Worm (Caenorhabditis elegans) whole organism, late embryonic: ENCODE measurements around the gene F13D12.5.

Experiments
- ceh-30 ChIP-seq: fragments of 150-350 bp; optimal IDR thresholded peaks from 2 replicates; lab custom pipeline; 2014; ENCODE audit warnings: missing biosample characterization, missing genetic modification characterization
- che-1 ChIP-seq: sonication (generic microtip); optimal IDR thresholded peaks from 2 replicates; lab custom pipeline; 2016; ENCODE audit warnings: mild to moderate bottlenecking, missing genetic modification characterization, missing compliant biosample characterization
- dve-1 ChIP-seq: sonication (generic microtip); optimal IDR thresholded peaks from 2 replicates; lab custom pipeline; 2017; ENCODE audit warnings: antibody characterized with exemption, mild to moderate bottlenecking, missing genetic modification characterization, missing compliant biosample characterization
- fkh-10 ChIP-seq: fragments of 150-350 bp; optimal IDR thresholded peaks from 2 replicates; lab custom pipeline; 2014; ENCODE audit warnings: missing biosample characterization, missing genetic modification reagents, missing genetic modification characterization
- hlh-30 ChIP-seq: sonication (generic microtip); optimal IDR thresholded peaks from 2 replicates; lab custom pipeline; 2017; ENCODE audit warnings: antibody characterized with exemption, missing genetic modification characterization, missing compliant biosample characterization; ENCODE audit not compliant: insufficient read depth
- nfya-1 ChIP-seq: sonication (generic microtip); optimal IDR thresholded peaks from 2 replicates; lab custom pipeline; 2017; ENCODE audit warnings: missing genetic modification characterization, mild to moderate bottlenecking, missing compliant biosample characterization, antibody characterized with exemption, moderate library complexity
- pat-9 ChIP-seq: fragments of 200-800 bp; sonication (Bioruptor generic); optimal IDR thresholded peaks from 2 replicates; lab custom pipeline; 2018; ENCODE audit warnings: mild to moderate bottlenecking, missing genetic modification characterization, moderate library complexity, missing compliant biosample characterization
- pha-4 ChIP-seq: fragments of 150-350 bp; optimal IDR thresholded peaks from 2 replicates; lab custom pipeline; 2018; ENCODE audit warnings: missing biosample characterization, missing genetic modification reagents, missing genetic modification characterization
- sox-4 ChIP-seq: sonication (generic microtip); optimal IDR thresholded peaks from 2 replicates; lab custom pipeline; 2017; ENCODE audit warnings: mild to moderate bottlenecking, missing genetic modification characterization, inconsistent platforms, missing compliant biosample characterization
- unc-42 ChIP-seq: sonication (generic microtip); optimal IDR thresholded peaks from 2 replicates; lab custom pipeline; 2016; ENCODE audit warnings: missing genotype, missing genetic modification characterization, missing compliant biosample characterization
- unc-86 ChIP-seq: sonication (generic microtip); optimal IDR thresholded peaks from 2 replicates; lab custom pipeline; 2016; ENCODE audit warnings: missing genetic modification characterization, missing compliant biosample characterization

ce11 chrII:11680220-11680619 lies 46.4 kb upstream of the F13D12.5 start:
- no peak for TF ChIP-seq sox-4 (tag; lab: Kevin White, UChicago)
- TF ChIP-seq unc-86 (tag; lab: Kevin White, UChicago): no peak
- no peak for TF ChIP-seq pha-4 (tag; lab: Kevin White, UChicago)
- TF ChIP-seq che-1: no peak
- no peak for TF ChIP-seq unc-42
- TF ChIP-seq ceh-30 (tag; lab: Kevin White, UChicago): no peak
- no peak for TF ChIP-seq nfya-1 (tag; lab: Kevin White, UChicago)
- TF ChIP-seq fkh-10 (GFP tag; lab: Kevin White, UChicago): no peak
- no peak for TF ChIP-seq hlh-30 (tag; lab: Kevin White, UChicago)
- no peak for TF ChIP-seq dve-1 (tag; lab: Kevin White, UChicago)
- TF ChIP-seq pat-9 (tag; lab: Kevin White, UChicago): no peak
